Worm (Caenorhabditis elegans): ENCODE results near the gene aagr-3.
A peak's percentile ranks its signal among the peaks of the same experiment; 100 is the strongest.

The aagr-3 gene

DNA sequence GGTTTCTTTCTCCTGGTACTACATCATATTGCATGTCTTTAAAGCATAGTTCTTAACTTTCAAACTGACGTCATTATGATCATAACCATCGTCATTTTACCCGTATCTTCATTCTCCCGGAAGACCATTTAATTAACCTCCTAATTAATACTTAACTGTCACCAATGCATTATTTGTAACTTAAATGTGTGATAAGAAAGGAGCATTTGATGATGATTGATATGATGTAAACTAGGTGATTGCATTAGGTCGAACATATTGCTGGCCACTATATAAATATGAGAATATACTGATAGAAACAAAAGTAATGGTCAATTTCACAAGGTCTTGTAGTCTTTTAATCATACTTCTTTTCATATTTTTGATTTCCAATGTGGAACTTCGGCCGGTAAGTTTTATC is 26.9 kb upstream of the aagr-3 start, which contains the start of gene hrg-3:
TSS of gene hrg-3 (plus strand) at position 227 of the 400 bp plus-strand sequence.
- TF ChIP-seq unc-62 (GFP tag; optimal IDR thresholded peaks at IDR 0.05), result peak; percentile 18
- TF ChIP-seq D2030.7 (GFP tag; IDR thresholded peaks at IDR 0.05), result no peak
- no peak for TF ChIP-seq unc-130 (GFP tag; optimal IDR thresholded peaks at IDR 0.05)
- TF ChIP-seq nhr-80 (tag; optimal IDR thresholded peaks at IDR 0.05), result peak; percentile 72

DNA sequence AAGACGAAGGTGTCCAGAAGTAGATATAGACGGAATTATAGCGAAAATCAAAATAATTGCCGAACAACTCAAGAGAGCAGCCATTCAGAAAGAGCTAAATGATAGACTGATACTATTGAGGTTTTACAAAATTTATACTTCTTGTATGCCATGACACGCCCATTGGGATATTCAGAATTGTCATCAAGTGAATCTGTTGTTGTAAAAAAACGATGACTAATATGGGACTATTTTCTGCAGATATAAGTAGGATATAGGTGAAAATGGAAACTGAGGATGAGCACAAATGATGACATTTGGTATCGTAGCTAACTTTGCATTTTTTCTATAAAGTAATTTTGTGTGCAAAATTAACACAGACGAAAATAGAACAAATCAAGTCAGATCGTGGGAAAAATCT is 26.4 kb upstream of the aagr-3 start, which contains the start of gene F58E6.8:
TSS of gene F58E6.8 (minus strand) at position 101 of the 400 bp plus-strand sequence.
- TF ChIP-seq lag-1 (GFP tag; IDR thresholded peaks at IDR 0.05), result no peak
- no peak for TF ChIP-seq dpff-1 (tag; optimal IDR thresholded peaks at IDR 0.05)
- no peak for TF ChIP-seq nfya-2 (GFP tag; IDR thresholded peaks at IDR 0.05)
- no peak for TF ChIP-seq mel-28 (tag; optimal IDR thresholded peaks at IDR 0.05; ENCODE audit: borderline replicate concordance)
- no peak for TF ChIP-seq let-526 (GFP tag; IDR thresholded peaks at IDR 0.05)
- TF ChIP-seq F33H1.4 (GFP tag; IDR thresholded peaks at IDR 0.05), result no peak
- TF ChIP-seq F37B4.10 (GFP tag; IDR thresholded peaks at IDR 0.05), result no peak
- no peak for TF ChIP-seq snpc-3.4 (tag; optimal IDR thresholded peaks at IDR 0.05)
- TF ChIP-seq C06A6.2 (GFP tag; conservative IDR thresholded peaks at IDR 0.05), result no peak
- TF ChIP-seq K12H6.12 (tag; optimal IDR thresholded peaks at IDR 0.05), result no peak
- TF ChIP-seq snpc-1.3 (tag; optimal IDR thresholded peaks at IDR 0.05; ENCODE audit: insufficient read depth), result no peak
- no peak for TF ChIP-seq bed-2 (GFP tag; IDR thresholded peaks at IDR 0.05)
- TF ChIP-seq nhr-90 (tag; optimal IDR thresholded peaks at IDR 0.05), result no peak
- no peak for TF ChIP-seq ztf-3 (GFP tag; optimal IDR thresholded peaks at IDR 0.05)
- no peak for TF ChIP-seq sea-2 (GFP tag; IDR thresholded peaks at IDR 0.05)

DNA sequence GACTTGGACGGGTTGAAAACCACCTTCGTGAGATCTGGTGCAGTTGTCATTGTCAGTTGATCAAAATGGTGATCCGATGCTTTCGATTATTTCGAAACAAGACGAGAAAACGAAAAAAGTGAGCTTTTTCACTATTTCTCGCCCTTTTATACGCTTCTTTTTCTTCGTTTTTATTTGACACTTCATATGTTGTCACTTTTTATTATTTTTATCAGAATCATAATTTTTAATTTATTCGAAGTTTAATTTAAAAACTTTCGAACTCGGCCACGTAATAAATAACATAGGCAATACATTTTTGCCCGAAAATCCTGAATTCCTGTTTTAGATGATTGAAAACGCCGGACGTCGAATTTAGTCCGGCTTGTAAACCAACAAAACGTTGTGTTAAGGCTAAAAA is 25.1 kb upstream of the aagr-3 start, which contains the start of gene F58E6.5:
TSS of gene F58E6.5 (minus strand) at position 101 of the 400 bp plus-strand sequence.
- no peak for TF ChIP-seq lin-35 (GFP tag; optimal IDR thresholded peaks at IDR 0.05)
- TF ChIP-seq K12H6.12 (tag; optimal IDR thresholded peaks at IDR 0.05), result no peak
- TF ChIP-seq nfya-2 (GFP tag; IDR thresholded peaks at IDR 0.05), result no peak
- no peak for TF ChIP-seq F39B2.1 (GFP tag; IDR thresholded peaks at IDR 0.05)
- no peak for TF ChIP-seq ets-4 (GFP tag; optimal IDR thresholded peaks at IDR 0.05)
- TF ChIP-seq egl-18 (GFP tag; IDR thresholded peaks at IDR 0.05), result no peak
- no peak for TF ChIP-seq ekl-4 (GFP tag; IDR thresholded peaks at IDR 0.05)

DNA sequence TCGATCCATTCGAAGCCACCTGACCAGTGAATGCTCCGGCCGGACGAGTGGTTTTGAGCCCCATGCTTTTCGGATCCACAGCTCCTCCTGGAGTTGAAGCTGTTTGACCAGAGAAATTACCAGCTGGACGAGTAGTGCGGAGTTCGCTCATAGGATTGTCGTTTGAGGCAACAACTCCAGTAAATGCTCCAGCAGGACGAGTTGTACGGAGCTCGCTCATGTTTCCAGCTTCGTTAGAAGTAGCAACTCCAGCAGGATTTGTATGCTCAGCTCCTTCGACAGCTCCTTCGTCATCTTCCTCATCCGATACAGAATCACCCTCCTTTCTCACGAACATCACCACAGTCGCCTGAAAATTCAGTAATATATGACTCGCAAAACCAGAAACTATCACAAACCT is 24.2 kb upstream of the aagr-3 start:
- TF ChIP-seq Y79H2A.3 (GFP tag; conservative IDR thresholded peaks at IDR 0.05) (no peak), snpc-4 (GFP tag; optimal IDR thresholded peaks at IDR 0.05) (no peak), snpc-4 (tag; optimal IDR thresholded peaks at IDR 0.05) (no peak), ztf-25 (GFP tag; IDR thresholded peaks at IDR 0.05) (no peak), attf-5 (GFP tag; optimal IDR thresholded peaks at IDR 0.05) (no peak), T07F8.4 (tag; optimal IDR thresholded peaks at IDR 0.05) (no peak), xnd-1 (tag; optimal IDR thresholded peaks at IDR 0.05) (no peak), tbp1 (GFP tag; optimal IDR thresholded peaks at IDR 0.05) (no peak), madf-10 (tag; optimal IDR thresholded peaks at IDR 0.05) (no peak), mcd-1 (GFP tag; IDR thresholded peaks at IDR 0.05) (no peak), ceh-100 (GFP tag; IDR thresholded peaks at IDR 0.05) (no peak), lsy-27 (tag; optimal IDR thresholded peaks at IDR 0.05; ENCODE audit: borderline replicate concordance, insufficient read depth) (no peak), zfh-2 (GFP tag; conservative IDR thresholded peaks at IDR 0.05) (no peak), B0336.3 (GFP tag; IDR thresholded peaks at IDR 0.05) (no peak), attf-3 (GFP tag; conservative IDR thresholded peaks at IDR 0.05) (no peak), snpc-1.3 (tag; optimal IDR thresholded peaks at IDR 0.05; ENCODE audit: insufficient read depth) (no peak)

Measured in whole organism, young adult.